Fruit fly (Drosophila melanogaster) whole organism, pupa: Measurements from ENCODE around the gene CG14258.

Experiments used
- CG10348 ChIP-seq: fragments of 200-800 bp; sonication (Bioruptor generic); IDR thresholded peaks from 2 replicates; pipeline ENCODE4 v1.3.6; 2022; ENCODE audit warnings: missing biosample characterization, missing genetic modification characterization
- CG12605 ChIP-seq: fragments of 200-800 bp; sonication (Bioruptor generic); IDR thresholded peaks from 2 replicates; pipeline ENCODE4 v1.3.6; 2022; ENCODE audit warnings: missing biosample characterization, missing genetic modification characterization
- CG13204 ChIP-seq: fragments of 200-800 bp; sonication (Bioruptor generic); optimal IDR thresholded peaks from 2 replicates; lab custom pipeline; 2018; ENCODE audit warnings: missing biosample characterization, mild to moderate bottlenecking, missing genetic modification characterization, moderate library complexity
- CG14655 ChIP-seq: fragments of 200-800 bp; sonication (Bioruptor generic); optimal IDR thresholded peaks from 3 replicates; lab custom pipeline; 2017; ENCODE audit warnings: mild to moderate bottlenecking, missing biosample characterization, missing genetic modification reagents, missing genetic modification characterization
- CG15710 ChIP-seq: fragments of 200-800 bp; sonication (Bioruptor generic); optimal IDR thresholded peaks from 2 replicates; lab custom pipeline; 2018; ENCODE audit warnings: missing biosample characterization, mild to moderate bottlenecking, missing genetic modification characterization, moderate library complexity
- CG17806 ChIP-seq: fragments of 200-800 bp; sonication (Bioruptor generic); optimal IDR thresholded peaks from 2 replicates; lab custom pipeline; 2018; ENCODE audit warnings: missing biosample characterization, mild to moderate bottlenecking, missing genetic modification characterization, moderate library complexity
- CG32121 ChIP-seq: fragments of 200-800 bp; sonication (Bioruptor generic); IDR thresholded peaks from 2 replicates; pipeline ENCODE4 v1.3.6; 2022; ENCODE audit warnings: missing biosample characterization, missing genetic modification characterization
- CG34367 ChIP-seq: fragments of 200-800 bp; sonication (Bioruptor generic); optimal IDR thresholded peaks from 2 replicates; lab custom pipeline; 2018; ENCODE audit warnings: missing biosample characterization, mild to moderate bottlenecking, missing genetic modification characterization
- CG4496 ChIP-seq: fragments of 200-800 bp; sonication (Bioruptor generic); IDR thresholded peaks from 3 replicates; pipeline ENCODE4 v1.3.6; 2022; ENCODE audit warnings: missing biosample characterization, missing genetic modification characterization
- CG8159 ChIP-seq: fragments of 200-800 bp; sonication (Bioruptor generic); optimal IDR thresholded peaks from 3 replicates; lab custom pipeline; 2018; ENCODE audit warnings: missing biosample characterization, mild to moderate bottlenecking, missing genetic modification characterization, moderate library complexity
- CG8301 ChIP-seq: fragments of 200-800 bp; sonication (Bioruptor generic); optimal IDR thresholded peaks from 2 replicates; lab custom pipeline; 2018; ENCODE audit warnings: missing biosample characterization, mild to moderate bottlenecking, missing genetic modification characterization
- CG9948 ChIP-seq: fragments of 200-800 bp; sonication (Bioruptor generic); optimal IDR thresholded peaks from 2 replicates; lab custom pipeline; 2018; ENCODE audit warnings: missing biosample characterization, mild to moderate bottlenecking, missing genetic modification characterization, moderate library complexity
- D1 ChIP-seq: fragments of 200-800 bp; sonication (Bioruptor generic); optimal IDR thresholded peaks from 2 replicates; lab custom pipeline; 2018; ENCODE audit warnings: missing biosample characterization, mild to moderate bottlenecking, missing genetic modification characterization, moderate library complexity
- EcR ChIP-seq: fragments of 200-800 bp; sonication (Bioruptor generic); optimal IDR thresholded peaks from 3 replicates; lab custom pipeline; 2019; ENCODE audit warnings: missing biosample characterization, missing genetic modification characterization, mild to moderate bottlenecking, moderate library complexity, missing genetic modification reagents
- Ets98B ChIP-seq: fragments of 200-800 bp; sonication (Bioruptor generic); IDR thresholded peaks from 2 replicates; pipeline ENCODE4 v1.3.6; 2022; ENCODE audit warnings: missing biosample characterization, missing genetic modification characterization
- Pif1A ChIP-seq: fragments of 200-800 bp; sonication (Bioruptor generic); optimal IDR thresholded peaks from 3 replicates; lab custom pipeline; 2016; ENCODE audit warnings: missing biosample characterization, missing genetic modification characterization
- Pif1B ChIP-seq: fragments of 200-800 bp; sonication (Bioruptor generic); optimal IDR thresholded peaks from 3 replicates; lab custom pipeline; 2016; ENCODE audit warnings: missing biosample characterization, missing genetic modification characterization
- Snoo ChIP-seq: fragments of 200-800 bp; sonication (Bioruptor generic); optimal IDR thresholded peaks from 3 replicates; lab custom pipeline; 2017; ENCODE audit warnings: missing biosample characterization, mild to moderate bottlenecking, missing genetic modification characterization, inconsistent platforms
- fd96Ca ChIP-seq: fragments of 200-800 bp; sonication (Bioruptor generic); IDR thresholded peaks from 3 replicates; pipeline ENCODE4 v1.3.6; 2022; ENCODE audit warnings: missing biosample characterization, missing genetic modification characterization
- gl ChIP-seq: fragments of 200-800 bp; sonication (Bioruptor generic); optimal IDR thresholded peaks from 2 replicates; lab custom pipeline; 2018; ENCODE audit warnings: missing biosample characterization, mild to moderate bottlenecking, missing genetic modification characterization
- rn ChIP-seq: fragments of 200-800 bp; sonication (Bioruptor generic); IDR thresholded peaks from 2 replicates; pipeline ENCODE4 v1.3.6; 2022; ENCODE audit warnings: missing biosample characterization, missing genetic modification characterization

The CG14258 gene

dm6 chr3R:27094233-27094632 lies 1.3 kb downstream of the CG14258 start, which contains the start of gene CG14259:
Gene CG14259 (plus strand): TSS chr3R:27094533.
- TF ChIP-seq CG8159 (no peak), CG8301 (no peak), Ets98B (no peak), CG9948 (tag; lab: Kevin White, UChicago) (no peak), Pif1A (GFP tag; lab: Kevin White, UChicago) (no peak), CG14655 (no peak), CG17806 (no peak), CG4496 (no peak), CG13204 (GFP tag; lab: Kevin White, UChicago) (no peak), EcR (GFP tag; lab: Kevin White, UChicago) (no peak), Pif1B (GFP tag; lab: Kevin White, UChicago) (no peak), CG12605 (GFP tag; lab: Robert Waterston, UW) (no peak), CG15710 (tag; lab: Kevin White, UChicago) (no peak), CG10348 (GFP tag; lab: Robert Waterston, UW) (no peak), rn (GFP tag; lab: Robert Waterston, UW) (no peak), gl (no peak), fd96Ca (GFP tag; lab: Robert Waterston, UW) (no peak), CG34367 (no peak), CG32121 (no peak), D1 (tag; lab: Kevin White, UChicago) (no peak)
- TF ChIP-seq, all 21 proteins: peak for 0

dm6 chr3R:27098638-27099037 lies 5.7 kb downstream of the CG14258 start:
- TF ChIP-seq CG32121, result no peak
- no peak for TF ChIP-seq rn (GFP tag; lab: Robert Waterston, UW)
- TF ChIP-seq CG8301, result no peak
- no peak for TF ChIP-seq CG4496
- TF ChIP-seq CG15710 (tag; lab: Kevin White, UChicago), result no peak
- TF ChIP-seq EcR (GFP tag; lab: Kevin White, UChicago), result no peak
- no peak for TF ChIP-seq CG10348 (GFP tag; lab: Robert Waterston, UW)
- TF ChIP-seq gl, result no peak
- no peak for TF ChIP-seq CG13204 (GFP tag; lab: Kevin White, UChicago)
- no peak for TF ChIP-seq D1 (tag; lab: Kevin White, UChicago)
- no peak for TF ChIP-seq Ets98B
- no peak for TF ChIP-seq CG17806
- no peak for TF ChIP-seq Snoo (tag; lab: Kevin White, UChicago)
- TF ChIP-seq Pif1A (GFP tag; lab: Kevin White, UChicago), result no peak
- no peak for TF ChIP-seq CG14655
- no peak for TF ChIP-seq Pif1B (GFP tag; lab: Kevin White, UChicago)
- no peak for TF ChIP-seq CG8159
- no peak for TF ChIP-seq CG9948 (tag; lab: Kevin White, UChicago)
- no peak for TF ChIP-seq CG34367
- no peak for TF ChIP-seq CG12605 (GFP tag; lab: Robert Waterston, UW)

- TF ChIP-seq CG8159 (no peak), rn (GFP tag; lab: Robert Waterston, UW) (no peak), CG8301 (no peak), fd96Ca (GFP tag; lab: Robert Waterston, UW) (no peak)
- TF ChIP-seq, all 21 proteins: peak for 0
Observed at dm6 chr3R:27099579-27099978, 6.6 kb downstream of the CG14258 start, which contains the start of gene eater. Gene eater (minus strand): TSS chr3R:27099679.

- TF ChIP-seq CG17806, result peak; percentile 14
- TF ChIP-seq CG8159, result peak; percentile 28
- no peak for TF ChIP-seq CG8301
- TF ChIP-seq CG14655, result peak; percentile 15
Observed at dm6 chr3R:27100930-27101329, 8.0 kb downstream of the CG14258 start, which contains the start of gene Jhbp11. Gene Jhbp11 (plus strand): TSS chr3R:27101230.

dm6 chr3R:27105439-27105838 lies 12.5 kb downstream of the CG14258 start:
- no peak for TF ChIP-seq Pif1B (GFP tag; lab: Kevin White, UChicago)
- TF ChIP-seq CG34367, result no peak
- no peak for TF ChIP-seq CG12605 (GFP tag; lab: Robert Waterston, UW)
- TF ChIP-seq CG32121, result no peak
- no peak for TF ChIP-seq CG4496
- no peak for TF ChIP-seq CG10348 (GFP tag; lab: Robert Waterston, UW)
- no peak for TF ChIP-seq CG17806
- no peak for TF ChIP-seq fd96Ca (GFP tag; lab: Robert Waterston, UW)
- TF ChIP-seq, all 21 proteins: peak for 0

- TF ChIP-seq CG4496 (no peak), CG8301 (no peak), D1 (tag; lab: Kevin White, UChicago) (no peak), Ets98B (no peak), CG32121 (no peak), Pif1B (GFP tag; lab: Kevin White, UChicago) (no peak), CG14655 (no peak), Snoo (tag; lab: Kevin White, UChicago) (no peak), CG12605 (GFP tag; lab: Robert Waterston, UW) (no peak), CG17806 (no peak), CG15710 (tag; lab: Kevin White, UChicago) (no peak), CG10348 (GFP tag; lab: Robert Waterston, UW) (no peak), fd96Ca (GFP tag; lab: Robert Waterston, UW) (no peak), EcR (GFP tag; lab: Kevin White, UChicago) (no peak), CG8159 (no peak), CG34367 (no peak), gl (no peak), CG9948 (tag; lab: Kevin White, UChicago) (no peak), Pif1A (GFP tag; lab: Kevin White, UChicago) (no peak)
- TF ChIP-seq, all 21 proteins: peak for 0
Observed at dm6 chr3R:27106134-27106694, 13.3 kb downstream of the CG14258 start, which contains the start of gene CAH9. Gene CAH9 (minus strand): TSS chr3R:27106184.
